Fruit fly (Drosophila melanogaster): ENCODE measurements around the gene CG13133.

CG13133 gene

dm6 chr2L:10057236-10057635, 35.0 kb downstream of the CG13133 start (continued):
- TF ChIP-seq CG9817 (tag; optimal IDR thresholded peaks at IDR 0.05): no peak
- peak; percentile 79 for TF ChIP-seq CG17359 (tag; optimal IDR thresholded peaks at IDR 0.05)
- TF ChIP-seq CG7839 (tag; optimal IDR thresholded peaks at IDR 0.05): peak; percentile 81
- no peak for TF ChIP-seq D (optimal IDR thresholded peaks at IDR 0.05)
- TF ChIP-seq D (GFP tag; optimal IDR thresholded peaks at IDR 0.05): peak; percentile 69
- TF ChIP-seq Hand (GFP tag; optimal IDR thresholded peaks at IDR 0.05): no peak
- TF ChIP-seq lbe (GFP tag; optimal IDR thresholded peaks at IDR 0.05): peak; percentile 88
- TF ChIP-seq luna (GFP tag; optimal IDR thresholded peaks at IDR 0.05): no peak
- peak; percentile 80 for TF ChIP-seq chn (GFP tag; optimal IDR thresholded peaks at IDR 0.05)
- peak; percentile 75 for TF ChIP-seq Abd-B (GFP tag; optimal IDR thresholded peaks at IDR 0.05)
- TF ChIP-seq Sin3A (optimal IDR thresholded peaks at IDR 0.05): no peak
- peak; percentile 77; the same call in 2 of the 3 replicates for TF ChIP-seq gce (GFP tag; IDR thresholded peaks at IDR 0.05)
- TF ChIP-seq CG3407 (GFP tag; optimal IDR thresholded peaks at IDR 0.05): peak; percentile 35
- peak; percentile 87 for TF ChIP-seq Ptx1 (GFP tag; IDR thresholded peaks at IDR 0.05)
- TF ChIP-seq hth (optimal IDR thresholded peaks at IDR 0.05): no peak
- no peak for TF ChIP-seq CG3995 (GFP tag; optimal IDR thresholded peaks at IDR 0.05)
- peak; percentile 51 for TF ChIP-seq Max (GFP tag; optimal IDR thresholded peaks at IDR 0.05)
- TF ChIP-seq sisA (GFP tag; IDR thresholded peaks at IDR 0.05): peak; percentile 80
- no peak for TF ChIP-seq Fer2 (tag; optimal IDR thresholded peaks at IDR 0.05)
- TF ChIP-seq CG5953 (GFP tag; IDR thresholded peaks at IDR 0.05): peak; percentile 71
- TF ChIP-seq CG10366 (GFP tag; IDR thresholded peaks at IDR 0.05): peak; percentile 80
- no peak for TF ChIP-seq CG15514 (GFP tag; optimal IDR thresholded peaks at IDR 0.05)
- peak; percentile 62; the same call in 1 of the 2 replicates for TF ChIP-seq CG31441 (GFP tag; IDR thresholded peaks at IDR 0.05)
- TF ChIP-seq CG7556 (GFP tag; optimal IDR thresholded peaks at IDR 0.05): peak; percentile 32
- TF ChIP-seq Dll (GFP tag; IDR thresholded peaks at IDR 0.05; ENCODE audit: partially characterized antibody): no peak
- no peak for TF ChIP-seq ham (GFP tag; IDR thresholded peaks at IDR 0.05)
- TF ChIP-seq yki (optimal IDR thresholded peaks at IDR 0.05): no peak
- TF ChIP-seq fd102C (GFP tag; optimal IDR thresholded peaks at IDR 0.05): no peak
- no peak for TF ChIP-seq CkIIα-i1 (GFP tag; IDR thresholded peaks at IDR 0.05)
- no peak for TF ChIP-seq Dref (GFP tag; IDR thresholded peaks at IDR 0.05)
- no peak for TF ChIP-seq p53 (GFP tag; optimal IDR thresholded peaks at IDR 0.05)
- TF ChIP-seq slou (GFP tag; optimal IDR thresholded peaks at IDR 0.05): no peak
- peak; percentile 28 for TF ChIP-seq CG18599 (GFP tag; optimal IDR thresholded peaks at IDR 0.05)
- TF ChIP-seq gcm (GFP tag; optimal IDR thresholded peaks at IDR 0.05): no peak
- peak; percentile 75 for TF ChIP-seq sim (GFP tag; IDR thresholded peaks at IDR 0.05)
- TF ChIP-seq stc (GFP tag; IDR thresholded peaks at IDR 0.05): peak; percentile 71
- peak; percentile 48 for TF ChIP-seq CG12155 (GFP tag; optimal IDR thresholded peaks at IDR 0.05)
- no peak for TF ChIP-seq hkb (optimal IDR thresholded peaks at IDR 0.05)
- peak; percentile 79 for TF ChIP-seq hkb (GFP tag; IDR thresholded peaks at IDR 0.05)
- no peak for TF ChIP-seq Doc2 (GFP tag; IDR thresholded peaks at IDR 0.05)
- TF ChIP-seq btn (GFP tag; optimal IDR thresholded peaks at IDR 0.05): peak; percentile 50
- peak; percentile 64 for TF ChIP-seq CG10209 (GFP tag; optimal IDR thresholded peaks at IDR 0.05)
- TF ChIP-seq nmo (GFP tag; optimal IDR thresholded peaks at IDR 0.05): peak; percentile 86
- TF ChIP-seq CG14710 (tag; optimal IDR thresholded peaks at IDR 0.05): peak; percentile 63
- TF ChIP-seq disco-r (GFP tag; optimal IDR thresholded peaks at IDR 0.05): peak; percentile 29
- TF ChIP-seq ERR (GFP tag; optimal IDR thresholded peaks at IDR 0.05): peak; percentile 21
- TF ChIP-seq gsb-n (tag; optimal IDR thresholded peaks at IDR 0.05): peak; percentile 67
- TF ChIP-seq CG15601 (tag; optimal IDR thresholded peaks at IDR 0.05): peak; percentile 22
- peak; percentile 12 for TF ChIP-seq CoRest (tag; optimal IDR thresholded peaks at IDR 0.05)
- TF ChIP-seq CG8281 (tag; optimal IDR thresholded peaks at IDR 0.05): peak; percentile 43
- peak; percentile 85 for TF ChIP-seq CG2199 (GFP tag; IDR thresholded peaks at IDR 0.05)
- TF ChIP-seq CG17802 (tag; optimal IDR thresholded peaks at IDR 0.05): peak; percentile 62
- no peak for TF ChIP-seq unc-4 (GFP tag; IDR thresholded peaks at IDR 0.05; ENCODE audit: partially characterized antibody)
